Worm (Caenorhabditis elegans) whole organism, midembryonic: Measurements from ENCODE around the gene F32H5.1.

ENCODE experiments used
- T22C8.4 ChIP-seq: fragments of 200-800 bp; sonication (Bioruptor generic); IDR thresholded peaks from 2 replicates; pipeline ENCODE4 v1.3.6; 2022; ENCODE audit warnings: missing genetic modification characterization, missing compliant biosample characterization
- klf-2 ChIP-seq: fragments of 200-800 bp; sonication (Bioruptor generic); conservative IDR thresholded peaks from 2 replicates; pipeline ENCODE4 v1.3.6; 2022; ENCODE audit warnings: missing genetic modification reagents, missing genetic modification characterization, missing compliant biosample characterization
- med-1 ChIP-seq: sonication (generic microtip); optimal IDR thresholded peaks from 2 replicates; lab custom pipeline; 2017; ENCODE audit warnings: missing genetic modification characterization, mild to moderate bottlenecking, missing compliant biosample characterization, antibody characterized with exemption, missing genetic modification reagents; ENCODE audit not compliant: insufficient read depth
- ref-1 ChIP-seq: fragments of 200-800 bp; sonication (Bioruptor generic); conservative IDR thresholded peaks from 2 replicates; pipeline ENCODE4 v1.3.6; 2022; ENCODE audit warnings: missing genetic modification reagents, missing genetic modification characterization, missing compliant biosample characterization
- ztf-23 ChIP-seq: fragments of 200-800 bp; sonication (Bioruptor generic); IDR thresholded peaks from 2 replicates; pipeline ENCODE4 v1.3.6; 2022; ENCODE audit warnings: missing genetic modification reagents, missing genetic modification characterization, missing compliant biosample characterization
- ztf-29 ChIP-seq: fragments of 200-800 bp; sonication (Bioruptor generic); IDR thresholded peaks from 2 replicates; pipeline ENCODE4 v1.3.6; 2022; ENCODE audit warnings: missing genetic modification reagents, missing genetic modification characterization, missing compliant biosample characterization

DNA sequence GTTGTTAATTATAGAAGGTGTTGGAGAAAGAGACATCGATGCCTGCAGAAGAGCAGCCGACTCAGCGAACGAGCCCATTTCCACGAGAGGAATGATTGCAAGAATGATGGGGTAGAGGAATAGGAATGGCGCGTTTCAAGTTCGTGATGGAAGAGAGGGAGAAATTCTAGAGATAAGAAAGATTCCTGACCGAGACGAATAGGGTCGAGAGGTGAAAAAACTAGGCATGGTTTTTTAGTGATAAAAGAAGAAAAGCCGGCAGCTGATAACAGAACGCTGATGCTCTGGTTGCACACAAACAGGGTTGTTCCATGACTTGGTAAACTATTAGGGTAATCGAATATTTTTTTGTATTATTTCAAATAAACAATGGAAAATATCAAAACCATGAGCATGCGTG is 15.0 kb upstream of the F32H5.1 start:
- no peak for TF ChIP-seq T22C8.4 (GFP tag; lab: Robert Waterston, UW)
- no peak for TF ChIP-seq klf-2
- TF ChIP-seq ztf-29 (GFP tag; lab: Robert Waterston, UW): no peak
- TF ChIP-seq ref-1: no peak
- no peak for TF ChIP-seq med-1 (GFP tag; lab: Kevin White, UChicago)
- TF ChIP-seq ztf-23 (GFP tag; lab: Robert Waterston, UW): no peak
